Worm (Caenorhabditis elegans) whole organism, late embryonic: Measurements from ENCODE around the gene srab-2.

ENCODE experiments used
- C08G9.2 ChIP-seq: sonication (generic microtip); optimal IDR thresholded peaks from 2 replicates; lab custom pipeline; 2016; ENCODE audit warnings: mild to moderate bottlenecking, missing genetic modification characterization, moderate library complexity, missing compliant biosample characterization
- K02D7.2 ChIP-seq: sonication (generic microtip); optimal IDR thresholded peaks from 2 replicates; lab custom pipeline; 2017; ENCODE audit warnings: mild to moderate bottlenecking, missing genetic modification characterization, missing compliant biosample characterization
- K09A11.1 ChIP-seq: sonication (generic microtip); optimal IDR thresholded peaks from 2 replicates; lab custom pipeline; 2017; ENCODE audit warnings: antibody characterized with exemption, mild to moderate bottlenecking, missing genetic modification characterization, missing compliant biosample characterization; ENCODE audit not compliant: insufficient read depth
- Y22D7AL.16 ChIP-seq: sonication (generic microtip); optimal IDR thresholded peaks from 2 replicates; lab custom pipeline; 2016; ENCODE audit warnings: missing genetic modification characterization, missing compliant biosample characterization
- ahr-1 ChIP-seq: sonication (generic microtip); optimal IDR thresholded peaks from 2 replicates; lab custom pipeline; 2016; ENCODE audit warnings: missing genetic modification characterization, missing compliant biosample characterization
- ama-1 ChIP-seq: fragments of 150-350 bp; optimal IDR thresholded peaks from 2 replicates; lab custom pipeline; 2014
- ceh-18 ChIP-seq: sonication (generic microtip); optimal IDR thresholded peaks from 2 replicates; lab custom pipeline; 2016; ENCODE audit warnings: missing genetic modification characterization, missing compliant biosample characterization
- ceh-19 ChIP-seq: fragments of 200-800 bp; sonication (Bioruptor generic); optimal IDR thresholded peaks from 2 replicates; lab custom pipeline; 2018; ENCODE audit warnings: mild to moderate bottlenecking, missing genetic modification characterization, missing compliant biosample characterization
- ceh-31 ChIP-seq: sonication (generic microtip); optimal IDR thresholded peaks from 2 replicates; lab custom pipeline; 2016; ENCODE audit warnings: missing genetic modification characterization, missing compliant biosample characterization
- che-1 ChIP-seq: sonication (generic microtip); optimal IDR thresholded peaks from 2 replicates; lab custom pipeline; 2016; ENCODE audit warnings: mild to moderate bottlenecking, missing genetic modification characterization, missing compliant biosample characterization
- dmd-4 ChIP-seq: sonication (generic microtip); optimal IDR thresholded peaks from 2 replicates; lab custom pipeline; 2016; ENCODE audit warnings: borderline replicate concordance, missing genetic modification characterization, missing compliant biosample characterization
- dve-1 ChIP-seq: sonication (generic microtip); optimal IDR thresholded peaks from 2 replicates; lab custom pipeline; 2017; ENCODE audit warnings: antibody characterized with exemption, mild to moderate bottlenecking, missing genetic modification characterization, missing compliant biosample characterization
- elt-2 ChIP-seq: sonication (generic microtip); optimal IDR thresholded peaks from 2 replicates; lab custom pipeline; 2016; ENCODE audit warnings: missing genetic modification reagents, missing genetic modification characterization, missing compliant biosample characterization
- eyg-1 ChIP-seq: sonication (generic microtip); optimal IDR thresholded peaks from 2 replicates; lab custom pipeline; 2016; ENCODE audit warnings: missing genotype, missing genetic modification characterization, missing compliant biosample characterization
- fax-1 ChIP-seq: sonication (generic microtip); optimal IDR thresholded peaks from 2 replicates; lab custom pipeline; 2016; ENCODE audit warnings: missing genotype, missing genetic modification characterization, missing compliant biosample characterization
- fkh-10 ChIP-seq: fragments of 150-350 bp; optimal IDR thresholded peaks from 2 replicates; lab custom pipeline; 2014; ENCODE audit warnings: missing biosample characterization, missing genetic modification reagents, missing genetic modification characterization
- fkh-6 ChIP-seq: sonication (generic microtip); optimal IDR thresholded peaks from 2 replicates; lab custom pipeline; 2016; ENCODE audit warnings: missing genetic modification characterization, missing compliant biosample characterization
- gmeb-2 ChIP-seq: sonication (generic microtip); optimal IDR thresholded peaks from 2 replicates; lab custom pipeline; 2016; ENCODE audit warnings: missing genetic modification characterization, inconsistent platforms, missing compliant biosample characterization
- hlh-13 ChIP-seq: fragments of 200-800 bp; sonication (Bioruptor generic); optimal IDR thresholded peaks from 2 replicates; lab custom pipeline; 2018; ENCODE audit warnings: mild to moderate bottlenecking, missing genetic modification characterization, missing compliant biosample characterization
- hlh-6 ChIP-seq: sonication (generic microtip); optimal IDR thresholded peaks from 2 replicates; lab custom pipeline; 2016; ENCODE audit warnings: missing genotype, missing genetic modification characterization, missing compliant biosample characterization
- lim-6 ChIP-seq: sonication (generic microtip); optimal IDR thresholded peaks from 2 replicates; lab custom pipeline; 2016; ENCODE audit warnings: missing genetic modification characterization, missing compliant biosample characterization
- lin-11 ChIP-seq: fragments of 200-800 bp; sonication (Bioruptor generic); optimal IDR thresholded peaks from 2 replicates; lab custom pipeline; 2018; ENCODE audit warnings: mild to moderate bottlenecking, missing genetic modification characterization, missing compliant biosample characterization
- nfya-1 ChIP-seq: sonication (generic microtip); optimal IDR thresholded peaks from 2 replicates; lab custom pipeline; 2017; ENCODE audit warnings: missing genetic modification characterization, mild to moderate bottlenecking, missing compliant biosample characterization, antibody characterized with exemption, moderate library complexity
- nhr-11 ChIP-seq: fragments of 150-350 bp; optimal IDR thresholded peaks from 2 replicates; lab custom pipeline; 2014; ENCODE audit warnings: missing biosample characterization, missing genetic modification characterization
- npax-4 ChIP-seq: sonication (generic microtip); optimal IDR thresholded peaks from 2 replicates; lab custom pipeline; 2016; ENCODE audit warnings: missing genetic modification characterization, missing compliant biosample characterization
- odd-2 ChIP-seq: sonication (generic microtip); optimal IDR thresholded peaks from 2 replicates; lab custom pipeline; 2017; ENCODE audit warnings: antibody characterized with exemption, mild to moderate bottlenecking, missing genetic modification characterization, missing compliant biosample characterization
- pag-3 ChIP-seq: sonication (generic microtip); optimal IDR thresholded peaks from 2 replicates; lab custom pipeline; 2016; ENCODE audit warnings: missing compliant biosample characterization, missing genetic modification characterization, borderline replicate concordance
- pat-9 ChIP-seq: fragments of 200-800 bp; sonication (Bioruptor generic); optimal IDR thresholded peaks from 2 replicates; lab custom pipeline; 2018; ENCODE audit warnings: mild to moderate bottlenecking, missing genetic modification characterization, moderate library complexity, missing compliant biosample characterization
- pax-1 ChIP-seq: fragments of 150-350 bp; optimal IDR thresholded peaks from 2 replicates; lab custom pipeline; 2014; ENCODE audit warnings: missing biosample characterization, missing genetic modification characterization
- pha-2 ChIP-seq: sonication (generic microtip); optimal IDR thresholded peaks from 2 replicates; lab custom pipeline; 2017; ENCODE audit warnings: mild to moderate bottlenecking, missing genetic modification characterization, missing compliant biosample characterization
- pqm-1 ChIP-seq: sonication (generic microtip); optimal IDR thresholded peaks from 2 replicates; lab custom pipeline; 2016; ENCODE audit warnings: missing genetic modification characterization, missing compliant biosample characterization
- pros-1 ChIP-seq: fragments of 150-350 bp; optimal IDR thresholded peaks from 2 replicates; lab custom pipeline; 2014; ENCODE audit warnings: missing biosample characterization, missing genetic modification reagents, missing genetic modification characterization
- ref-2 ChIP-seq: sonication (generic microtip); optimal IDR thresholded peaks from 2 replicates; lab custom pipeline; 2016; ENCODE audit warnings: missing genetic modification characterization, missing compliant biosample characterization
- rnt-1 ChIP-seq: sonication (generic microtip); optimal IDR thresholded peaks from 2 replicates; lab custom pipeline; 2016; ENCODE audit warnings: missing genetic modification characterization, missing compliant biosample characterization
- sdc-2 ChIP-seq: sonication (generic microtip); optimal IDR thresholded peaks from 2 replicates; lab custom pipeline; 2016; ENCODE audit warnings: missing genotype, missing genetic modification characterization, missing compliant biosample characterization
- syd-9 ChIP-seq: sonication (generic microtip); optimal IDR thresholded peaks from 2 replicates; lab custom pipeline; 2016; ENCODE audit warnings: mild to moderate bottlenecking, missing genetic modification characterization, moderate library complexity, missing compliant biosample characterization
- tbx-7 ChIP-seq: sonication (generic microtip); optimal IDR thresholded peaks from 2 replicates; lab custom pipeline; 2016; ENCODE audit warnings: missing genotype, missing genetic modification characterization, missing compliant biosample characterization
- ttx-3 ChIP-seq: sonication (generic microtip); optimal IDR thresholded peaks from 2 replicates; lab custom pipeline; 2016; ENCODE audit warnings: missing genetic modification reagents, missing genetic modification characterization, missing compliant biosample characterization
- unc-55 ChIP-seq: sonication (generic microtip); optimal IDR thresholded peaks from 2 replicates; lab custom pipeline; 2017; ENCODE audit warnings: missing biosample characterization, missing genetic modification reagents, missing genetic modification characterization
- zip-5 ChIP-seq: sonication (generic microtip); optimal IDR thresholded peaks from 2 replicates; lab custom pipeline; 2016; ENCODE audit warnings: missing genetic modification characterization, missing compliant biosample characterization

srab-2 gene

DNA sequence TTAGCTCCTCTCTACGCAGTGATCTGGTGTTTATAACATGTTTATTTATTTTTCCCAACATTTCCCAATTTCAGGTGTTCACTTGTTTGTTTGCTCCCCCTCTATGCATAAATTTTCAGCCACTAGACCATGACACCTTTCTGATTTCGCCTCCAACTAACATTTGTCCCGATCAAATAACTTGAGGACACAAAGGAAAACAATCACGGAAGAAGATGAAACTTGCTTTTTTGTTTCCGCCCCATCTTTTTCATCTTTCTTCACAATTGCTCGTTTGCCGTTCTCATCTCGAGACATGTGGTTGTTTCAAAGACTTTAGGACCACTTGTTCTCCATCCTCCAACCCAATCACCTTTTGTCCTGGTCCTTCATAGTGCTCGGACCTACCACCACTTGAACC lies 22.0 kb upstream of the srab-2 start, which contains the start of gene F14F9.5:
F14F9.5 (plus strand) TSS at position 301 of the 400 bp plus-strand sequence.
- TF ChIP-seq C08G9.2 (tag; lab: Kevin White, UChicago) (no peak), lin-11 (no peak), pqm-1 (tag; lab: Kevin White, UChicago) (no peak), nfya-1 (no peak), eyg-1 (tag; lab: Kevin White, UChicago) (no peak), ref-2 (tag; lab: Kevin White, UChicago) (no peak), sdc-2 (no peak)
- TF ChIP-seq, all 69 proteins: peak for 0

DNA sequence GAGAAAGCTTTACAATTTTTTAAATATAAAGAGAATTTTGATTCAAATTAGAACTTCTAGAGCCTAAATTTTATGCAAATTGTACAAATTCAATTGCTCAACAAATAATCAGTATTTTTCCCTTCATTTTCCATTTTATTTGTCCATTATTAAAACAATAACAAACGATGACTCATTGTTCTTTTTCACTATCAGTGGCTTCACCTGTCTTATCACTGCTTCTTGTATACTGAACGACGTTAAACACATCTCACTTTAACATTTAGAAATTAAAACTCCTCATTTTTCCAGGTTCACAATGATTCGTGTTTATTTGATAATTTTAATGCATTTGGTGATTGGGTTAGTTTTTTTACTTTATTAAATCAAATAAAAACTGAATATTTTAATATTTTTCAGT lies 14.8 kb upstream of the srab-2 start, which contains the start of gene sid-1:
sid-1 (plus strand) TSS at position 292 of the 400 bp plus-strand sequence.
- TF ChIP-seq rnt-1 (tag; lab: Kevin White, UChicago) (no peak), fkh-10 (GFP tag; lab: Kevin White, UChicago) (no peak), pros-1 (no peak), dve-1 (tag; lab: Kevin White, UChicago) (no peak), ama-1 (lab: Kevin White, UChicago) (no peak), npax-4 (no peak), ceh-19 (GFP tag; lab: Kevin White, UChicago) (no peak)

DNA sequence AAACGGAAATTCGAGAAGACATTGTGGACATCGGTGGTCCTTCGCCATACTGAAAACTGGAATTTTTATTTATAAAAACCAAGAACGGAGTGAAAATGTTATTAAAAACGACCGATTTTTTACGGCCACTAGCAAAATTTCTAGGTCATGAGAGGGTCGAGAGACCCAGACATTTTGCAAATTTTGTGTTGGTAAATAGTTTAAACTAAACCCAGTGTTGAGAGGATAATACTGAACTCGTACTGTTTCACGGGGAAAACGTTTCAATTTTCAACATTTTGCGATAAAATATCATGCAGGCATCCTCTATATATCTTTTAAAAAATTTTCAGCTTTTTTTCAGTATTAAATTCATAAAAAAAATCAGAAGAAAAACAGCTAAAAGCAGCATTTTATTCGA lies 14.3 kb upstream of the srab-2 start, which contains the start of gene C04F5.9:
C04F5.9 (minus strand) TSS at position 101 of the 400 bp plus-strand sequence.
- TF ChIP-seq lim-6 (no peak), pros-1 (no peak)
- TF ChIP-seq, all 69 proteins: peak for 0

DNA sequence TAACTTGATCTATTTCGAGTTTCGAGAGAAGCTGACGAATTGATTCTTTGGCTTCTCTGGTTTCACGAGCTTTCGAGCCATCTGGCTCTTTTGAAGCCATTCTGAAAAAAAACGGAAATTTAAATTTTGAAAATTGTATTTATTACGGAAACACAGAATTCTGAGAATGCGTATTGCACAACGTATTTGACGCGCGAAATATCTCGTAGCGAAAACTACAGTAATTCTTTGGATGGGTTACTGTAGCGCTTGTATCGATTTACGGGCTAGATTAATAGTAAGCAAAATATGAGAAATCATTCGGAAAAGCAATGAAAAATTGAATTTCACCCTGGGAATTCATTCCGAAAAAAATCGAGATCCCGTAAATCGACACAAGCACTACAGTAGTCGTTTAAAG lies 8.8 kb upstream of the srab-2 start, which contains the start of gene C04F5.8:
C04F5.8 (minus strand) TSS at position 101 of the 400 bp plus-strand sequence.
- TF ChIP-seq nfya-1, result no peak
- no peak for TF ChIP-seq gmeb-2
- TF ChIP-seq unc-55 (GFP tag; lab: Kevin White, UChicago), result no peak
- TF ChIP-seq tbx-7, result no peak
- TF ChIP-seq K02D7.2 (tag; lab: Kevin White, UChicago), result no peak

DNA sequence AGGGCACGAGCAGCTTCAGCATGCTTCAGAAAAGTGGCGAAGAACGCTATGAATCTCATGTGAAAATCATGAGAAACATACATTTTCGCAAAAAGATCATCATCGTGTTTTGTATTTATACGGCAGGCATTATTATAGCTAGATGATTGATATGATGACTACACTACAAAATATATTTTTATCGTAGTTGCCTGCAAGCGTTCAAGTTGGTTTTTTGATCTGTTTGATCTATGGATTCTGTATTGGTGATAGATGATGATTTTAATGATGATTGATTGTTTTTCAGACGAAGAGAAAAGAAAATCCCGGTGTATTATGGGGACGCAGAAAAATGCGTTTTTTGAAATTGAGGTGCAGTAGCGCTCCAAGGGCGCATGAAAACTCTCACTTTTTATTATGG lies 5.8 kb upstream of the srab-2 start, which contains the start of gene ugt-63:
ugt-63 (minus strand) TSS at position 89 of the 400 bp plus-strand sequence.
- TF ChIP-seq nhr-11 (no peak), fax-1 (tag; lab: Kevin White, UChicago) (no peak), ref-2 (tag; lab: Kevin White, UChicago) (no peak), elt-2 (no peak), fkh-6 (no peak), ceh-31 (tag; lab: Kevin White, UChicago) (no peak), nfya-1 (no peak), lim-6 (no peak), ceh-18 (tag; lab: Kevin White, UChicago) (no peak), K09A11.1 (no peak), che-1 (tag; lab: Kevin White, UChicago) (no peak), rnt-1 (tag; lab: Kevin White, UChicago) (no peak), pha-2 (no peak), odd-2 (tag; lab: Kevin White, UChicago) (no peak), pax-1 (tag; lab: Kevin White, UChicago) (no peak), pros-1 (no peak), dmd-4 (tag; lab: Kevin White, UChicago) (no peak), hlh-13 (GFP tag; lab: Kevin White, UChicago) (no peak), pat-9 (tag; lab: Kevin White, UChicago) (no peak)

DNA sequence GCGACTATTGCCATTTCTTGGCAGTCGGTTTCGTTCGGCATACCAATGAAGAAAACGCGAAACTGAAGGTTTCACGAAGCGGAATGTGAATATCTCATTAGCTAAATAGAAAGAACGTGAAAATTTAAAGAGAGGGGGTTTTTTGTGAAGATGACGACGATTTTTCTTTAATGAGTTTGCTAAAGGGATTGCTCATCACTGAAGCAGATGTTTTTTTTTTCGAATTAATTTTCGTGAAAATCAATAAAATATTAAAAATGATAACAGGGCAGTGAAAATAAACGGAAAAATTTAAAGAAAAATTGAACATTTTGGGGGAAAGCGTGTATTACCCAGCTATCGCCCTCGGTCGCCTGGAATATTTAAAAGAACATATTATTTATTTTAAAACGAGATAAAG lies 3.0 kb upstream of the srab-2 start, which contains the start of gene srab-3:
srab-3 (minus strand) TSS at position 101 of the 400 bp plus-strand sequence.
- TF ChIP-seq fkh-6, result no peak
- TF ChIP-seq sdc-2, result no peak
- no peak for TF ChIP-seq ahr-1
- TF ChIP-seq eyg-1 (tag; lab: Kevin White, UChicago), result no peak
- TF ChIP-seq zip-5, result no peak
- no peak for TF ChIP-seq ttx-3
- TF ChIP-seq pag-3, result no peak
- no peak for TF ChIP-seq ref-2 (tag; lab: Kevin White, UChicago)
- no peak for TF ChIP-seq pros-1
- TF ChIP-seq odd-2 (tag; lab: Kevin White, UChicago), result no peak
- no peak for TF ChIP-seq syd-9 (tag; lab: Kevin White, UChicago)
- no peak for TF ChIP-seq che-1 (tag; lab: Kevin White, UChicago)
- TF ChIP-seq C08G9.2 (tag; lab: Kevin White, UChicago), result no peak
- TF ChIP-seq hlh-6 (tag; lab: Kevin White, UChicago), result no peak
- no peak for TF ChIP-seq pqm-1 (tag; lab: Kevin White, UChicago)
- no peak for TF ChIP-seq Y22D7AL.16 (tag; lab: Kevin White, UChicago)
